Worm (Caenorhabditis elegans): Measurements from ENCODE around the gene spo-11.

- no peak for TF ChIP-seq nhr-77 (tag; optimal IDR thresholded peaks at IDR 0.05)
- no peak for TF ChIP-seq fos-1 (tag; optimal IDR thresholded peaks at IDR 0.05)
- TF ChIP-seq nhr-10 (tag; optimal IDR thresholded peaks at IDR 0.05), result no peak
- TF ChIP-seq ztf-11 (tag; optimal IDR thresholded peaks at IDR 0.05), result no peak
- no peak for TF ChIP-seq nhr-6 (tag; optimal IDR thresholded peaks at IDR 0.05)
- no peak for TF ChIP-seq nhr-12 (tag; optimal IDR thresholded peaks at IDR 0.05)
- no peak for TF ChIP-seq ceh-16 (tag; optimal IDR thresholded peaks at IDR 0.05)
- TF ChIP-seq nhr-11 (tag; optimal IDR thresholded peaks at IDR 0.05), result no peak
- no peak for TF ChIP-seq blmp-1 (tag; optimal IDR thresholded peaks at IDR 0.05; ENCODE audit: insufficient read depth)
Observed at ce11 chrIV:11145929-11146339, 21.3 kb upstream of the spo-11 start.

All from whole organism, L2 larva.